Worm (Caenorhabditis elegans) whole organism, L4/young adult: ENCODE results near the gene K02D10.2.

Source experiments
- W03F9.2 ChIP-seq: fragments of 150-350 bp; optimal IDR thresholded peaks from 2 replicates; lab custom pipeline; 2014; ENCODE audit warnings: missing biosample characterization, missing genetic modification characterization
- dao-5 ChIP-seq: sonication (generic microtip); optimal IDR thresholded peaks from 2 replicates; lab custom pipeline; 2016; ENCODE audit warnings: missing genotype, missing genetic modification characterization, moderate library complexity, missing compliant biosample characterization
- him-1 ChIP-seq: sonication (generic microtip); optimal IDR thresholded peaks from 2 replicates; lab custom pipeline; 2016; ENCODE audit warnings: missing genotype, missing genetic modification reagents, missing genetic modification characterization, missing compliant biosample characterization

The K02D10.2 gene

ce11 chrIII:8731973-8732372, 39.1 kb downstream of the K02D10.2 start:
- TF ChIP-seq dao-5 (no peak), him-1 (tag; lab: Kevin White, UChicago) (no peak), W03F9.2 (no peak)

ce11 chrIII:8731310-8731709, 39.8 kb downstream of the K02D10.2 start, which contains the start of gene ZK370.4:
Gene ZK370.4 (minus strand): TSS chrIII:8731410.
- TF ChIP-seq W03F9.2 (no peak), dao-5 (no peak), him-1 (tag; lab: Kevin White, UChicago) (no peak)

ce11 chrIII:8726019-8726894, 44.8 kb downstream of the K02D10.2 start:
- no peak for TF ChIP-seq him-1 (tag; lab: Kevin White, UChicago)
- TF ChIP-seq W03F9.2 = no peak
- TF ChIP-seq dao-5 = no peak

ce11 chrIII:8725224-8725623, 45.8 kb downstream of the K02D10.2 start:
- TF ChIP-seq dao-5 (no peak), him-1 (tag; lab: Kevin White, UChicago) (no peak), W03F9.2 (no peak)
